Worm (Caenorhabditis elegans): ENCODE results near the gene T02G5.14.

The T02G5.14 gene

ce11 chrII:7050021-7050722, 33.9 kb upstream of the T02G5.14 start, which contains the start of the genes tcer-1 and ZK1127.5 (continued):
- peak; percentile 44 for TF ChIP-seq dsc-1 (tag; optimal IDR thresholded peaks at IDR 0.05)
- TF ChIP-seq mep-1 (tag; optimal IDR thresholded peaks at IDR 0.05) = peak; percentile 78
- TF ChIP-seq skn-1 (tag; optimal IDR thresholded peaks at IDR 0.05) = peak; percentile 43
- TF ChIP-seq rnt-1 (tag; optimal IDR thresholded peaks at IDR 0.05) = peak; percentile 44
- TF ChIP-seq snu-23 (GFP tag; optimal IDR thresholded peaks at IDR 0.05) = peak; percentile 63
- no peak for TF ChIP-seq isw-1 (GFP tag; IDR thresholded peaks at IDR 0.05)

ce11 chrII:7051778-7052177, 32.3 kb upstream of the T02G5.14 start, which contains the start of gene ZK1127.12:
TSS of gene ZK1127.12 (plus strand) at chrII:7052078.
- TF ChIP-seq sox-4 (tag; optimal IDR thresholded peaks at IDR 0.05) (no peak), aly-2 (tag; optimal IDR thresholded peaks at IDR 0.05) (no peak), nhr-71 (tag; optimal IDR thresholded peaks at IDR 0.05) (no peak), alr-1 (tag; optimal IDR thresholded peaks at IDR 0.05; ENCODE audit: borderline replicate concordance) (no peak), vab-15 (tag; optimal IDR thresholded peaks at IDR 0.05) (no peak)

DNA sequence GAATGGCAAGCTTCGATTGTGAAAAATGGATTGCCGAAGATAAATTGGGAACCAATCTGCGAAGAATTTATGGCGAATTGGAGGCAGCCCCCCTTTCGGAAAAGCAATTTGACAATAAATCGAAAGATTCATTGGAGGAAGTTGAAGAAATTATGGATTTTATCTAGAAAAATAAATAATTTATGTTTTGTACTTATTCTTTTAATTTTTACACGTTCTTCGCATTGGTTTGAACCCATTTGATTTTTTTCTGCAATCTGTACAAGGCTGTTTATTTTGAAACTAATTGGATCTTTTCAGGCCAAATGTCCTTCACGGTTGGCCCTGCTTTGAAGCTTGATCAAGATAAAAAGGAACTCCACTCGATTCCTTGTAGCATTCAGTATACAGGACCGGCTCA, 31.1 kb upstream of the T02G5.14 start, which contains the start of gene ZK1127.13:
TSS of gene ZK1127.13 (plus strand) at position 301 of the 400 bp plus-strand sequence.
- TF ChIP-seq tbx-2 (tag; optimal IDR thresholded peaks at IDR 0.05) = no peak
- no peak for TF ChIP-seq efl-1 (optimal IDR thresholded peaks at IDR 0.05)
- peak in 1 of 2 experiments; percentile 67 for TF ChIP-seq efl-1 (GFP tag; optimal IDR thresholded peaks at IDR 0.05 in 1 of 2)

- no peak for TF ChIP-seq fkh-10 (GFP tag; optimal IDR thresholded peaks at IDR 0.05)
- TF ChIP-seq swsn-7 (tag; optimal IDR thresholded peaks at IDR 0.05) = no peak
- no peak for TF ChIP-seq elt-2 (tag; optimal IDR thresholded peaks at IDR 0.05)
- TF ChIP-seq zip-4 (GFP tag; optimal IDR thresholded peaks at IDR 0.05) = no peak
- TF ChIP-seq sptf-1 (tag; optimal IDR thresholded peaks at IDR 0.05) = no peak
- TF ChIP-seq nhr-47 (tag; optimal IDR thresholded peaks at IDR 0.05) = no peak
- TF ChIP-seq lin-13 (GFP tag; optimal IDR thresholded peaks at IDR 0.05) = no peak
- no peak for TF ChIP-seq nhr-19 (GFP tag; conservative IDR thresholded peaks at IDR 0.05)
- no peak for TF ChIP-seq zag-1 (tag; optimal IDR thresholded peaks at IDR 0.05)
- no peak for TF ChIP-seq pag-3 (tag; optimal IDR thresholded peaks at IDR 0.05; ENCODE audit: borderline replicate concordance, insufficient read depth)
- TF ChIP-seq pqm-1 (tag; optimal IDR thresholded peaks at IDR 0.05) = no peak
These were observed 30.5 kb upstream of the T02G5.14 start, which contains the start of gene ZK1127.4 for ce11 chrII:7053649-7054048. TSS of gene ZK1127.4 (plus strand) at chrII:7053949.

- TF ChIP-seq hlh-4 (tag; optimal IDR thresholded peaks at IDR 0.05) (no peak), egl-13 (tag; optimal IDR thresholded peaks at IDR 0.05) (no peak), mep-1 (tag; optimal IDR thresholded peaks at IDR 0.05) (no peak), swsn-7 (tag; optimal IDR thresholded peaks at IDR 0.05) (no peak), ets-5 (GFP tag; IDR thresholded peaks at IDR 0.05) (no peak), nhr-19 (GFP tag; conservative IDR thresholded peaks at IDR 0.05) (no peak), mab-9 (GFP tag; IDR thresholded peaks at IDR 0.05) (no peak), hpl-2 (GFP tag; optimal IDR thresholded peaks at IDR 0.05) (no peak), nhr-11 (tag; optimal IDR thresholded peaks at IDR 0.05) (no peak), fkh-4 (tag; optimal IDR thresholded peaks at IDR 0.05; ENCODE audit: borderline replicate concordance) (no peak), isw-1 (GFP tag; IDR thresholded peaks at IDR 0.05) (no peak), mdl-1 (tag; optimal IDR thresholded peaks at IDR 0.05) (no peak), irx-1 (tag; optimal IDR thresholded peaks at IDR 0.05) (no peak), dsc-1 (tag; optimal IDR thresholded peaks at IDR 0.05) (no peak), nhr-47 (tag; optimal IDR thresholded peaks at IDR 0.05) (no peak), xbp-1 (tag; optimal IDR thresholded peaks at IDR 0.05) (no peak), ztf-11 (tag; optimal IDR thresholded peaks at IDR 0.05) (no peak), efl-1 (optimal IDR thresholded peaks at IDR 0.05) (no peak), efl-1 (GFP tag; optimal IDR thresholded peaks at IDR 0.05 in 1 of 2) (no peak), unc-30 (tag; optimal IDR thresholded peaks at IDR 0.05) (no peak)
These were observed 29.1 kb upstream of the T02G5.14 start, which contains the start of gene ZK1127.3 for ce11 chrII:7054987-7055386. TSS of gene ZK1127.3 (plus strand) at chrII:7055287.

Measured in whole organism, L1 larva.